Fruit fly (Drosophila melanogaster) S2 (cell line): ENCODE data around the gene CG11369.

Source experiments
- CG8478 ChIP-seq: fragments of >200 bp; optimal IDR thresholded peaks from 2 replicates; lab custom pipeline; 2018
- CTCF ChIP-seq, 2 experiments: fragments of >200 bp; optimal IDR thresholded peaks; 2 replicates each; lab custom pipeline; 2018

The CG11369 gene

dm6 chrX:7573990-7574389 is at the start of gene CG11369:
Gene CG11369, plus strand, starts transcription at chrX:7574290.
- no peak for TF ChIP-seq CG8478 (lab: Kevin White, UChicago)
- no peak for TF ChIP-seq CTCF (optimal IDR thresholded peaks at IDR 0.05; lab: Kevin White, UChicago)

dm6 chrX:7526099-7526718 is 47.9 kb upstream of the CG11369 start:
- TF ChIP-seq CTCF (optimal IDR thresholded peaks at IDR 0.05; lab: Kevin White, UChicago) (no peak), CG8478 (lab: Kevin White, UChicago) (no peak)

dm6 chrX:7526914-7527313 is 47.2 kb upstream of the CG11369 start:
- no peak for TF ChIP-seq CTCF (optimal IDR thresholded peaks at IDR 0.05; lab: Kevin White, UChicago)

dm6 chrX:7528004-7528403 is 46.1 kb upstream of the CG11369 start, which contains the start of gene CG43138:
Gene CG43138, plus strand, starts transcription at chrX:7528304.
- no peak for TF ChIP-seq CG8478 (lab: Kevin White, UChicago)
- no peak for TF ChIP-seq CTCF (optimal IDR thresholded peaks at IDR 0.05; lab: Kevin White, UChicago)

- TF ChIP-seq CG8478 (lab: Kevin White, UChicago) = no peak
- TF ChIP-seq CTCF (optimal IDR thresholded peaks at IDR 0.05; lab: Kevin White, UChicago) = no peak
Measured at dm6 chrX:7530204-7530603, 43.9 kb upstream of the CG11369 start.

- no peak for TF ChIP-seq CTCF (optimal IDR thresholded peaks at IDR 0.05; lab: Kevin White, UChicago)
- TF ChIP-seq CG8478 (lab: Kevin White, UChicago) = no peak
Measured at dm6 chrX:7534864-7535263, 39.2 kb upstream of the CG11369 start.

- TF ChIP-seq CG8478 (lab: Kevin White, UChicago) = no peak
- no peak for TF ChIP-seq CTCF (optimal IDR thresholded peaks at IDR 0.05; lab: Kevin White, UChicago)
Measured at dm6 chrX:7536859-7537258, 37.2 kb upstream of the CG11369 start, which contains the start of gene CG32720. Gene CG32720, minus strand, starts transcription at chrX:7536959.

- TF ChIP-seq CG8478 (lab: Kevin White, UChicago) = no peak
- no peak for TF ChIP-seq CTCF (optimal IDR thresholded peaks at IDR 0.05; lab: Kevin White, UChicago)
Measured at dm6 chrX:7537829-7538228, 36.3 kb upstream of the CG11369 start.

- no peak for TF ChIP-seq CG8478 (lab: Kevin White, UChicago)
- no peak for TF ChIP-seq CTCF (optimal IDR thresholded peaks at IDR 0.05; lab: Kevin White, UChicago)
Measured at dm6 chrX:7539126-7539525, 35.0 kb upstream of the CG11369 start.

- TF ChIP-seq CTCF (optimal IDR thresholded peaks at IDR 0.05; lab: Kevin White, UChicago) (no peak), CG8478 (lab: Kevin White, UChicago) (no peak)
Measured at dm6 chrX:7540749-7541454, 33.2 kb upstream of the CG11369 start.

- TF ChIP-seq CG8478 (lab: Kevin White, UChicago) = no peak
- no peak for TF ChIP-seq CTCF (optimal IDR thresholded peaks at IDR 0.05; lab: Kevin White, UChicago)
Measured at dm6 chrX:7541455-7541797, 32.7 kb upstream of the CG11369 start.

dm6 chrX:7542540-7542939 is 31.6 kb upstream of the CG11369 start:
- no peak for TF ChIP-seq CTCF (optimal IDR thresholded peaks at IDR 0.05; lab: Kevin White, UChicago)
- TF ChIP-seq CG8478 (lab: Kevin White, UChicago) = no peak

dm6 chrX:7543891-7544290 is 30.2 kb upstream of the CG11369 start:
- TF ChIP-seq CG8478 (lab: Kevin White, UChicago) (no peak), CTCF (optimal IDR thresholded peaks at IDR 0.05; lab: Kevin White, UChicago) (no peak)

dm6 chrX:7546362-7546761 is 27.7 kb upstream of the CG11369 start:
- TF ChIP-seq CG8478 (lab: Kevin White, UChicago) (no peak), CTCF (optimal IDR thresholded peaks at IDR 0.05; lab: Kevin White, UChicago) (no peak)

dm6 chrX:7547892-7548291 is 26.2 kb upstream of the CG11369 start, which contains the start of gene CG32719:
Gene CG32719, minus strand, starts transcription at chrX:7547992.
- TF ChIP-seq CG8478 (lab: Kevin White, UChicago) (no peak), CTCF (optimal IDR thresholded peaks at IDR 0.05; lab: Kevin White, UChicago) (no peak)

- TF ChIP-seq CG8478 (lab: Kevin White, UChicago) = no peak
- TF ChIP-seq CTCF (optimal IDR thresholded peaks at IDR 0.05; lab: Kevin White, UChicago) = no peak
Measured at dm6 chrX:7550704-7551103, 23.4 kb upstream of the CG11369 start.
